Worm (Caenorhabditis elegans) whole organism, early embryonic: ENCODE data around the gene grsp-4.

Experiments
- F13C5.2 ChIP-seq: sonication (generic microtip); optimal IDR thresholded peaks from 2 replicates; lab custom pipeline; 2017; ENCODE audit warnings: mild to moderate bottlenecking, missing genetic modification characterization, inconsistent platforms, missing compliant biosample characterization
- aly-1 ChIP-seq: sonication (generic microtip); optimal IDR thresholded peaks from 2 replicates; lab custom pipeline; 2016; ENCODE audit warnings: missing genetic modification characterization, missing compliant biosample characterization
- ama-1 ChIP-seq: fragments of 150-350 bp; optimal IDR thresholded peaks from 2 replicates; lab custom pipeline; 2014
- ets-7 ChIP-seq: sonication (generic microtip); optimal IDR thresholded peaks from 2 replicates; lab custom pipeline; 2016; ENCODE audit warnings: missing genotype, missing genetic modification characterization, missing compliant biosample characterization
- pes-1 ChIP-seq: fragments of 200-800 bp; sonication (Bioruptor generic); IDR thresholded peaks from 2 replicates; pipeline ENCODE4 v1.3.6; 2022; ENCODE audit warnings: missing genetic modification reagents, missing genetic modification characterization, missing compliant biosample characterization

ce11 chrV:7595132-7595531, 29.6 kb upstream of the grsp-4 start:
- TF ChIP-seq ama-1 (lab: Kevin White, UChicago) (no peak), ets-7 (tag; lab: Kevin White, UChicago) (no peak), F13C5.2 (tag; lab: Kevin White, UChicago) (no peak), aly-1 (tag; lab: Kevin White, UChicago) (no peak), pes-1 (GFP tag; lab: Robert Waterston, UW) (no peak)
